Worm (Caenorhabditis elegans): ENCODE data around the gene col-172.

The col-172 gene

DNA sequence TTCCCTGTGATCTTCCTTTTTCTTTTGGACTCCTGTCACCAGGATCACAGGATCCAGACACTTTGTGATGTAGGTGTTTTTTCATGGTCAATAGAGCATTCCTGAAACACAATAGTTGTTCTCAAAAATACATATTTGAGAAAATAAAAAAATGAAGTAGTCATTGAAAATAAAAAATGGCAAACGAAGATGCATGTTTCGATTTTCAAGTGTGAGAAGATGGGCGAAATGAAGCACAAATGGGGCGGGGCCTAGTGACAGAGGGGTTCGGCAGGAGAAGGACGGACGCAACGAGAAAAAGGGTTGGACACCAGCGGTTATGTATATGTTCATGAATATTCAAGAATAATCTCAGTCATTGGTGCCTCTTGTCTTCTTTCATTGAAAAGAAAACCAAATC, 17.4 kb downstream of the col-172 start, which contains the start of gene F38B6.6:
Gene F38B6.6, minus strand, starts transcription at position 101 of the 400 bp plus-strand sequence.
- no peak for TF ChIP-seq sea-1 (GFP tag; conservative IDR thresholded peaks at IDR 0.05)
- TF ChIP-seq flt-1 (GFP tag; IDR thresholded peaks at IDR 0.05) = no peak
- TF ChIP-seq ets-7 (tag; optimal IDR thresholded peaks at IDR 0.05) = no peak
- no peak for TF ChIP-seq ceh-13 (GFP tag; optimal IDR thresholded peaks at IDR 0.05)
- no peak for TF ChIP-seq tbx-37 (GFP tag; conservative IDR thresholded peaks at IDR 0.05)
- no peak for TF ChIP-seq tbx-11 (GFP tag; IDR thresholded peaks at IDR 0.05)
- no peak for TF ChIP-seq scrt-1 (GFP tag; IDR thresholded peaks at IDR 0.05)
- TF ChIP-seq pes-1 (GFP tag; IDR thresholded peaks at IDR 0.05) = no peak
- TF ChIP-seq hnd-1 (tag; optimal IDR thresholded peaks at IDR 0.05) = no peak
- TF ChIP-seq hmbx-1 (tag; optimal IDR thresholded peaks at IDR 0.05) = no peak
- no peak for TF ChIP-seq ceh-36 (tag; optimal IDR thresholded peaks at IDR 0.05)
- TF ChIP-seq F13C5.2 (tag; optimal IDR thresholded peaks at IDR 0.05) = no peak
- TF ChIP-seq B0310.2 (tag; optimal IDR thresholded peaks at IDR 0.05) = no peak
- no peak for TF ChIP-seq aly-1 (tag; optimal IDR thresholded peaks at IDR 0.05)
- TF ChIP-seq hmg-4 (GFP tag; optimal IDR thresholded peaks at IDR 0.05) = no peak

DNA sequence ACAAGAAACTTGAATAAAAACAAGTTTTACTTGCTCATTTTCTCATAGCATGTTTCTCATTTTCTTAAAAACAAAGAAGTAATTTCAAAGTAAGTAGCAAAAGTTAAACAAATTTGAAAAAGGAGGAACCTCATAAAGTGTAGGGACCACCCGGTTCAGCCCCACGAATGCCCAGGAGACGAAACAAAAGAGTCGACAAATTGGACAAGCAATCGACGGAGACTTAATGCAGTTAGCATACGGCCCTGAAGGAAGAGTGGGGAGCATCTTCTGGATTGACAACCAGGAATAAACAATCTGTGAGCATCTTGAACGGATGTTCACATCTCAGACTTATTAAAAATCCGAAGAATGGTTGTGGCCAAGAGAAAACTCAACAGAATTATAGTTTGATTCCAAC, 19.0 kb downstream of the col-172 start:
- no peak for TF ChIP-seq B0310.2 (tag; optimal IDR thresholded peaks at IDR 0.05)

DNA sequence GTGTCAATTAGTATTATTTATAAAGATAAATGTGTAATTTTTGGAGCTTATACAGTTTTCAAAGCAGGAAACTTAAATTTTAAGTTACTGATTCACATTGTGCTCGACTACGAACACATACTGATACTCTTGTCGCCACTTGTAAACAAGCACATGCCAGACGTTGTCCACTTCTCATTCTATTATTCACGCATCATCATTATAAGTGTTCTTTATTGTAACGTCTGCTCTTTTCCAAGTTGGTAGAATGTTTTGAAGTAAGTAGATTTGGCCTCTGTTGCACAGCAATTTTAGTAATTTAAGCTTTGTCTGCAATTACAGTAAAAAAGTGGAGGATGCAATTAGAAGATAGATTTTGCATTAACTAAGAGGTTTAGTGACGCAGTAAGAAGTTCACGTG, 20.3 kb downstream of the col-172 start:
- TF ChIP-seq ama-1 (optimal IDR thresholded peaks at IDR 0.05) = no peak
- no peak for TF ChIP-seq tra-4 (tag; optimal IDR thresholded peaks at IDR 0.05)

DNA sequence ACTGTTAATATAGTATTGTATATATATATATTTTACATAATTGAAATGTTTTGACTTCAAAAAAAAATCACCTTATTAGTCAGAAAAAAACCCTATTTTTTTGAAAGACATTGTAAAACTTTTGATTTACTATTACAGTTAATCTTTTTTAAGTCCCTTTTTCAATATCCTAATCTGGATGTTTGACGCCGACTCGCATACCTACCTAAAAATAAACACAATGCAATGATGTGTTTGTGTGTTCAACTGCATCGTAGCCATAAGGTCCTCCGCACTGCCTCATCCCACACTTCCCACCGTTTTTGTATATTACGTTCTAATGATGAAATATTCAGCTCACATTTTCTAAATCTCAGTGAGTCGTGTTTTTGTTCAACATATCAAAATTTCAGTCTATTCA, 20.7 kb downstream of the col-172 start, which contains the start of gene F38B6.3:
Gene F38B6.3, plus strand, starts transcription at position 301 of the 400 bp plus-strand sequence.
- TF ChIP-seq ama-1 (optimal IDR thresholded peaks at IDR 0.05) (no peak), hnd-1 (tag; optimal IDR thresholded peaks at IDR 0.05) (no peak)

DNA sequence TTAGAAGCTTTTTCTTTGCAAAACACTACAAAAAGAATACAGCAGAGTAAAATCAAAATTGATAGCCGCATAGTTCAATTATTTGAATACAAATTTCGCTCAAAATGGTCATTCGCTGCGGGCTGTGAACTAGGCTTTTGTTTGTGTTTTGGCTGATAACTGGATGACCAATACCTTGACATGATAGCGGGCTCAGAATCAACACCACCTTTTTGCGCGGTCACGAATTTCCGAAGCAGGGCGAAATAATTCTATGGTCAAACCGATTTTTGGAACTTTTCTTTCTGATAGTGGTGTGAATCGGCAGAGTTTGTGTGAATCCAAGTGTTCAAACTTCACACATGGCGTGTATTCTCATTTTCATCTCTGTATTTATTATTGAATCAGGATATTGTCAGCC, 25.6 kb downstream of the col-172 start, which contains the start of the genes F38B6.7 and F38B6.2:
Gene F38B6.7, minus strand, starts transcription at position 101 of the 400 bp plus-strand sequence.
Gene F38B6.2, plus strand, starts transcription at position 267 of the 400 bp plus-strand sequence.
- TF ChIP-seq tbx-11 (GFP tag; IDR thresholded peaks at IDR 0.05) (no peak), B0310.2 (tag; optimal IDR thresholded peaks at IDR 0.05) (no peak), F13C5.2 (tag; optimal IDR thresholded peaks at IDR 0.05) (no peak), hmg-4 (GFP tag; optimal IDR thresholded peaks at IDR 0.05) (no peak), hnd-1 (tag; optimal IDR thresholded peaks at IDR 0.05) (no peak), tbx-37 (GFP tag; conservative IDR thresholded peaks at IDR 0.05) (no peak), sea-1 (GFP tag; conservative IDR thresholded peaks at IDR 0.05) (no peak)

DNA sequence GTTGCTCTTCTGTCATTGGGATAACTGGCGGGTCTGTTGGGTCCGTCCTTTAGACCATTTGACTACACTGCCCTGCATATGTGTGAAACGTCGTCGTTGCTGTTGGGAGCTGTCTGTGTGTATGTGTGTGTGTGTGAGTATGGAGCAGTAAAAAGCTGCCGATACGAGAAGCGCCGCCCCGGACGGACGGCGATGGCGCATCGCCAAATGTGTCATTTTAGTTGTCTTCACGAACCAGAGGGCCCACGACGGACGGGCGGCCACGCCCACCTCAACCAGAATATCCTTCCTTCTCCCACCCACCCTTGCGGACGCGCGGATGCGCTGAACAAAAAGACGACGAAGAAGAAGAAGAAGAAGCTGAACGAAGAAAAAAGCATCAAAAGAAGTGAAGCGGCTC, 29.6 kb downstream of the col-172 start, which contains the start of gene acr-2:
Gene acr-2, plus strand, starts transcription at position 301 of the 400 bp plus-strand sequence.
- no peak for TF ChIP-seq sea-1 (GFP tag; conservative IDR thresholded peaks at IDR 0.05)
- 0 out of 2 replicates have a peak, but pooled peaks have one; percentile 15 for TF ChIP-seq scrt-1 (GFP tag; IDR thresholded peaks at IDR 0.05)

DNA sequence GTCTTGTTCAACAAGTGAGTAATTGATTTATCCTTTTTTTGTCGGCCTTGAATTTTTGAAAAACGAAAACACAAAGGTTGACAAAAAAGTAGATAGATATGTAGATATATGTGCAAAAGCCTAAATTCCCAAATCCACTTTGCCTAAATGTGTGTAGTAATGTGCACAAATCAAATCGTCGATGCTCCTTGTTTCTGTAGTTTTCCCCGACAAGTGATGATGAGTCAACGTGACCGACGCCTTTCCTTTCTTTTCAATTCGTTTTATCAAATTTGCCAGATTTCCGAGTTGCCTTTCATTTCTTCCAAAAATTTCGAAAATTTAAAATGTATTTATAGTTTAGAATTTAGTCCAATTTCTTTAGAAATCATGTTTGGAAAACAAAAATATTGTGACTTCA, 32.5 kb downstream of the col-172 start:
- TF ChIP-seq tbx-37 (GFP tag; conservative IDR thresholded peaks at IDR 0.05) = no peak
- no peak for TF ChIP-seq aly-1 (tag; optimal IDR thresholded peaks at IDR 0.05)
- TF ChIP-seq ets-7 (tag; optimal IDR thresholded peaks at IDR 0.05) = no peak
- no peak for TF ChIP-seq hmg-4 (GFP tag; optimal IDR thresholded peaks at IDR 0.05)
- no peak for TF ChIP-seq F13C5.2 (tag; optimal IDR thresholded peaks at IDR 0.05)
- TF ChIP-seq pes-1 (GFP tag; IDR thresholded peaks at IDR 0.05) = no peak
- no peak for TF ChIP-seq tbx-11 (GFP tag; IDR thresholded peaks at IDR 0.05)
- TF ChIP-seq ceh-13 (GFP tag; optimal IDR thresholded peaks at IDR 0.05) = no peak

DNA sequence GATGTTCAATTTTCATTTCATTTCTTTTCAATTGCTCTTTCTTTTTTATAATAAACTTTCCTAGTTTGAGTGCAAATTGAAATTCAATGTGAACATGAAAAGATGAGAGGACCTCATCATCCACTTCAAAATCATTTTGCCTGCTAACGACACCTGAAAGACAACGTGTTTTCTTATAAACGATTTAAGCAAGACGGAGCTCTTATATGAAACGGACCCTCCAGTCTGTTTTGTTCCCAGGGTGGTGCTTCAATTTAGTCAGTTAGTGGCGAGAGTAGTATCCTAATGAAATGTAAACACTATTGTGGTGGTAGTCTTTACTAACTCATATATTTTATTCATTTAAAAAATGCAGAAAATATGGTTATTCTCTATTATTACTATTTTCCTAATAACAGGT, 36.6 kb downstream of the col-172 start, which contains the start of gene acr-3:
Gene acr-3, plus strand, starts transcription at position 301 of the 400 bp plus-strand sequence.
- TF ChIP-seq tbx-11 (GFP tag; IDR thresholded peaks at IDR 0.05) = no peak
- TF ChIP-seq hmg-4 (GFP tag; optimal IDR thresholded peaks at IDR 0.05) = no peak
- no peak for TF ChIP-seq scrt-1 (GFP tag; IDR thresholded peaks at IDR 0.05)

DNA sequence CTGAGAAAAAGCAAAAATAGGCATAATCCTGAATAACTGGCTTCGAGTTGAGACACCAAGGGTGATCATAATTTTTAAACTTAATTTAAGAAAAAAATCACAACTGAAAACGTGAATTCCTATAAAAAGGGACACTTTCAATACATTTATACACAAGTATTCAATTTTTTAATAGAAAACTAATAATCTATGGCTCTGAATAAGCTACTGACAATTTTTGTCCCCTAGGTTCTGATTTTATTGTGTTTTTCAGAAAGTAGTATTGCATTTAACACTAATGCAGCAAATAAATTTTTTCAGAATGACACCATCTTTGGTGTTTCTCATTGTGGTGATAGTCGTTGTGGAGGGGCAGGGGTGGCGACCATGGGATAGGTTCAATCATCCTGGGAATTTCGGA, 40.7 kb downstream of the col-172 start, which contains the start of gene nas-11:
Gene nas-11, plus strand, starts transcription at position 301 of the 400 bp plus-strand sequence.
- no peak for TF ChIP-seq tbx-37 (GFP tag; conservative IDR thresholded peaks at IDR 0.05)
- TF ChIP-seq flt-1 (GFP tag; IDR thresholded peaks at IDR 0.05) = no peak
- TF ChIP-seq ama-1 (optimal IDR thresholded peaks at IDR 0.05) = no peak
- TF ChIP-seq ceh-36 (tag; optimal IDR thresholded peaks at IDR 0.05) = no peak
- no peak for TF ChIP-seq tbx-11 (GFP tag; IDR thresholded peaks at IDR 0.05)
- TF ChIP-seq ceh-13 (GFP tag; optimal IDR thresholded peaks at IDR 0.05) = no peak
- TF ChIP-seq F13C5.2 (tag; optimal IDR thresholded peaks at IDR 0.05) = no peak
- TF ChIP-seq aly-1 (tag; optimal IDR thresholded peaks at IDR 0.05) = no peak
- no peak for TF ChIP-seq hmg-4 (GFP tag; optimal IDR thresholded peaks at IDR 0.05)
- no peak for TF ChIP-seq pes-1 (GFP tag; IDR thresholded peaks at IDR 0.05)
- no peak for TF ChIP-seq hmbx-1 (tag; optimal IDR thresholded peaks at IDR 0.05)
- no peak for TF ChIP-seq sea-1 (GFP tag; conservative IDR thresholded peaks at IDR 0.05)
- TF ChIP-seq scrt-1 (GFP tag; IDR thresholded peaks at IDR 0.05) = no peak
- TF ChIP-seq ets-7 (tag; optimal IDR thresholded peaks at IDR 0.05) = no peak
- TF ChIP-seq B0310.2 (tag; optimal IDR thresholded peaks at IDR 0.05) = no peak
